Fruit fly (Drosophila melanogaster) whole organism: ENCODE data around the gene CG3734.

Experiments
- CG8478 ChIP-seq: fragments of >200 bp; optimal IDR thresholded peaks from 2 replicates; lab custom pipeline; 2018; ENCODE audit warnings: inconsistent platforms
- Dll ChIP-seq: fragments of >200 bp; optimal IDR thresholded peaks from 2 replicates; lab custom pipeline; 2017
- EcR ChIP-seq, 2 experiments: fragments of >200 bp; optimal IDR thresholded peaks; 2 replicates each; lab custom pipeline; 2017; ENCODE audit warnings: missing biosample characterization in 2 of 2, missing genetic modification characterization in 2 of 2, missing genetic modification reagents in 2 of 2
- pan ChIP-seq: fragments of >200 bp; optimal IDR thresholded peaks from 2 replicates; lab custom pipeline; 2017
- psq ChIP-seq: fragments of >200 bp; optimal IDR thresholded peaks from 2 replicates; lab custom pipeline; 2017
- usp ChIP-seq: fragments of >200 bp; optimal IDR thresholded peaks from 2 replicates; lab custom pipeline; 2017; ENCODE audit warnings: missing biosample characterization, missing genetic modification characterization, mixed read lengths

CG3734 gene

dm6 chr3R:19387608-19388007 lies at the start of gene CG3734:
TSS of gene CG3734 (plus strand) at chr3R:19387861.
- TF ChIP-seq psq (lab: Kevin White, UChicago), result no peak
- no peak for TF ChIP-seq Dll (lab: Kevin White, UChicago)
- no peak for TF ChIP-seq pan (lab: Kevin White, UChicago)
- no peak for TF ChIP-seq usp (GFP tag; lab: Kevin White, UChicago)
- no peak for TF ChIP-seq CG8478 (lab: Kevin White, UChicago)
- TF ChIP-seq EcR (GFP tag; optimal IDR thresholded peaks at IDR 0.05; lab: Kevin White, UChicago), result no peak

DNA sequence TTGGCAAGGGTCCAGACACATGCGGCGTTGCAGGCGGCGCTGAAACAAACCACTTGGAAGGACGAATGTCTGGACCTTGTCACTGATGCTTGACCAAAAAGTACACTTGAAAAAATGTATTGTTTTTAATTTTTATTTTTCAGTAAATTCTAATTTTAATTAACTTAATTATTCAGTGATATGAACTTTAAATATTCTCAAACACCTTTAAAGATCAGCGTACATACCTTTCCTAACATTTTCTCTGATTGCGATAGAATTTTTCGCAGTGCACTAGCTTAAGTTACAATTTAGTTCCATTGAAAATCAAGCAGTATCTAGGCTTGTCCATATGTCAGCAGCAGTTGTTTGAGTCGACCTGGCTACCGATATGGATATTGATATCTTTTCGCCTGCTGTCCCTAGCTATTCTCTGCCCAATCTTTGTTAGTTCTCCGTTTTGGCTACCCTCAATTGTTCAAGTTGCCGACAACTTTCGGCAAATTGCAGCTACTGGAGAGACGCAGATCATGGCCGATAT lies 48.4 kb upstream of the CG3734 start:
- TF ChIP-seq CG8478 (lab: Kevin White, UChicago), result no peak
- TF ChIP-seq Dll (lab: Kevin White, UChicago), result no peak
- TF ChIP-seq psq (lab: Kevin White, UChicago), result no peak
- no peak for TF ChIP-seq usp (GFP tag; lab: Kevin White, UChicago)
- TF ChIP-seq EcR (GFP tag; optimal IDR thresholded peaks at IDR 0.05; lab: Kevin White, UChicago), result no peak
- no peak for TF ChIP-seq pan (lab: Kevin White, UChicago)

DNA sequence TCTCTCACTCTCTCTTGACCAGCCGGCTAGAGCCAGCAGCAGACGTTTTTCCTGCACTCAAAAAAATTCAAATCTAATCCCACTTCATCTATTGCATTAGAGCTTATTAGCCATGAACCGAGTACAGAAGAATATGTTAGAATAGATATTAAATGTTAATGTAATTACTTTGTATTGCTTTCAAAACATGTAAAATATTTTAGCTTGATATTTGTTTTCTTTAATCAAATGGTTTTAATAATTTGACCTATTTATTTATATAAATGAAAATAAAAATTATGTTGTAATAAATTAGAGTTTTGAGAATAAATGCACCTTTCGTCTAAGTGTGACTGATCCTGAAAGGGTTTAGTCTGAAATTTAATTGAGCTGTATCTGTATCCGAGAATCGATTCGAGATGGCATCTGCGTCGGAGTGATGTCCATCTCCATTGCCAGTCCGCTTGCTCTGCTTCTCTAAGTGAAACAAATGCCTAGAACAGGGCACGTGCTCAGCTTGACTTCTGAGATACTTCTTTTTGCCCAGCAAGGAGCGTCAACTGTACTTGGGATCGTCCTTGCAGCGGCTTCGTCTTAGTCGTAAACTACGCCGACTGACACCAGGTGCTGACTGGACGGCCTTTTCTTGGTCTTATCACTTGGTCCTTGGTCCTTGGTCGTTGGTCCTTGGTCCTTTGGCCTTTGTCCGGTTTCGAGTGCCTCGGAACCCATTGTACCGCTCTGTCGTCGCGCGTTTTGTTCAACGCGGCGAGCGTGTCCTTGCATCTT lies 47.2 kb upstream of the CG3734 start:
- TF ChIP-seq CG8478 (lab: Kevin White, UChicago), result no peak
- TF ChIP-seq pan (lab: Kevin White, UChicago), result no peak
- no peak for TF ChIP-seq usp (GFP tag; lab: Kevin White, UChicago)
- no peak for TF ChIP-seq EcR (GFP tag; optimal IDR thresholded peaks at IDR 0.05; lab: Kevin White, UChicago)
- TF ChIP-seq psq (lab: Kevin White, UChicago), result no peak
- TF ChIP-seq Dll (lab: Kevin White, UChicago), result no peak

DNA sequence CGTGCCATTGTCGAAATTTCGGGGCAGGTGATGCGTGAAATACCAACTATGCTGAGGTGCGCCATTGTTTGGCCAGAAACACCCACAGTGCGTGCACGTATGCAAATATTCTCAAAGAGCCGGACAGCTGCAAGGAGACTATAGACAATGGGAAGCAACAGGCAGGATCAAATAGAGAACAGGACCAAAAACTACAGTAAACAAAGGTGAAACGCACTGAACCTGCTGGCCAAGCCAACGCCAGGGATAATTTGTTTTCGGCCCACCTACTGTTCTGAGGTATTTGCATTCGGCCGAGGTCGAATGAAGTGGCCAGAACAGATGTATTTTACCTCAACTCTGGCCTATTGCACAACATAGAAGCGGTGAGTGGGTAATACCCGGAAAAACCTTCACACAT lies 45.9 kb upstream of the CG3734 start:
- TF ChIP-seq CG8478 (lab: Kevin White, UChicago) (no peak), pan (lab: Kevin White, UChicago) (no peak), EcR (GFP tag; optimal IDR thresholded peaks at IDR 0.05; lab: Kevin White, UChicago) (no peak), psq (lab: Kevin White, UChicago) (no peak)

DNA sequence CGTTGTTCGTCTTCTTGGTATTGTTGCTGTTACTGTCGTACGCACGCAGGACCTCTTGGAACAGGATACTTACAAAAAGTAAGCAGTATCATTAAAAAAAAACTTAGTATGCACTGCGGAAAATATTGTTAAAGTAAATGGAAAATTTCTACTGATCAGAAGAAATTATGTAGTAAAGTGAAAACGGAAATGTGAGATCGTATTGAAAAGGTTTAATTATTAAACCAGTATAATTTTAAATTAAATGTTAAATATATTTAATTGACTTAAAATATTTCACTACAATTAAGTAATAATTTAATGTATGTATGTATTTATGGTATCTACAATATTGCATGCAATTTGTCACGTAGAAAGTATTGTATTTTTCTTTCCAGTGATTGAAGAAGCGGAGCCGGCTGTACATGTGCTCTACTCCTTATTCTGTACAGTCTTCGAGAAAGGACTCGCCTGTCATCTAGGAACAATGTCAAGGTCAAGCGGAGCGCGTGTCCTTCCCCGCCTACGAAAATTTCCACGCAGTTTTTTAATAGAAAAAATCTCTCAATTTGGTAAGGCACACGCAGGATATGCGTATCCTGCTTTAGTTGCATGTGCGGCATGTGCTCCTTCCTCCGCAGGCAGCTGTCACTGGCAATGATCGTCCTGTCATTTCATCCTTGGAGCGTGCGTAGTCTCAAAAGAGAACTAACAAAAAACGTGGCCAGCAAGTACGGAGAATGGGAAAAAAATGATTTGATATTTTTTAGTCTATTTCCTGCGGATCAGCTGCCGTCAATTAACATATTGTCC lies 43.9 kb upstream of the CG3734 start:
- no peak for TF ChIP-seq EcR (GFP tag; optimal IDR thresholded peaks at IDR 0.05; lab: Kevin White, UChicago)
- no peak for TF ChIP-seq Dll (lab: Kevin White, UChicago)
- no peak for TF ChIP-seq psq (lab: Kevin White, UChicago)
- TF ChIP-seq pan (lab: Kevin White, UChicago), result no peak
- no peak for TF ChIP-seq usp (GFP tag; lab: Kevin White, UChicago)
- TF ChIP-seq CG8478 (lab: Kevin White, UChicago), result no peak

DNA sequence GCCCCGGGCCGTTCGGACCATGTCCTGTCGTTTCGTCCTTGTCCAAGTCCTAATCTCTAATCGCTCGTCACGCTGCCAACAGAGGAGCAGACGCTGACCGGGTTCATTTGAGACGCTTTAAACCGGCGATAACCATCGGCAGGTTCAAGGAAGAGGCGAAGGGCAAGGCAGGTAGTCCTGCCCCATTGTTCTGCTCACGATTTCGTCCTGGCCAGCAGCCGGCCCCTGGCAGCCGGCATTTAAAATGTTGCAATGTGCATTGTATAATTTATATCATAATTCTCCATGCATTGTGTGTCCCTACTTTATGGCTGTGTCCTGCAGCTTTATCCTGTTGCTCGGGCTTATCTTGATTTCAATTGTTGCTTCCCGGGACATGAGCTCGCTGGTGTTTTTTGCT lies 42.4 kb upstream of the CG3734 start:
- TF ChIP-seq CG8478 (lab: Kevin White, UChicago) (no peak), Dll (lab: Kevin White, UChicago) (no peak), psq (lab: Kevin White, UChicago) (no peak), usp (GFP tag; lab: Kevin White, UChicago) (no peak), EcR (GFP tag; optimal IDR thresholded peaks at IDR 0.05; lab: Kevin White, UChicago) (no peak), pan (lab: Kevin White, UChicago) (no peak)

DNA sequence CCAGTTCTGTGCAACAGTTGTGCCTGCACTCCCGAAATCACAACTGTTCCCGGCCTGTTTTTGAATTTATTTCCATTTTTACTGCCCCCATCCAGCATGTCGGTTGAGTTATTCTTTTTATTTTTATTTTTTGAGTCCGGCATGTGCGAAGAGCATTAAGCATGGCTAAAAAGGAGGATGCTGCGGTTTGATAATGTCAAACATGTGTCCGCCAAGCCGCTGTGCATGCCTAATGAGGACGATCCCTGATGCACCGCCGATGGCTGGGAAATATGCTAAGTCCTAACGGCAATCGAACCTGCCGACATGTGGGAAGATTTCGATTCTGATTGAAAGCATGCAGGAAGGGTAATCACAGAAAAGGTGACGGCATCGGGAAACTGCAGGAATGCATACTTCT lies 41.1 kb upstream of the CG3734 start:
- no peak for TF ChIP-seq EcR (GFP tag; optimal IDR thresholded peaks at IDR 0.05; lab: Kevin White, UChicago)

DNA sequence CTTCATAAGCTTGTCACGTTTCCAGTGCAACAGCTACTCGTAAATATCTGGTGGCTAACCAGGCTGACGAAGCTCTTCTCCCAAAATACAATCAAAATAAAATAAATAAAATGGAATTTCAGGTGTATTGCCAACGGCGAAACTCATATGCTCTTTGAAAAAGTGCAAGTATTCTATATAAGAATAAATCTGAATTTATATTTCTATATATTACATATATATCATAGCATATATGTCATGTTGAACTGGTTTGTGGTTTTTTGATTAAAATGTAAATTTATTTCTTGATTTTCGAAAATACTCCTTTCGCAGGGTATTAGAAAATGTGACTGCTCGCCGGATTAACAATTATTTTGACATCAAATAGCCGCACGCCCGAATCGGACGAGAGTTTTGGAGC lies 40.0 kb upstream of the CG3734 start:
- no peak for TF ChIP-seq usp (GFP tag; lab: Kevin White, UChicago)
- TF ChIP-seq CG8478 (lab: Kevin White, UChicago), result no peak
- TF ChIP-seq Dll (lab: Kevin White, UChicago), result no peak
- TF ChIP-seq pan (lab: Kevin White, UChicago), result no peak
- no peak for TF ChIP-seq psq (lab: Kevin White, UChicago)

DNA sequence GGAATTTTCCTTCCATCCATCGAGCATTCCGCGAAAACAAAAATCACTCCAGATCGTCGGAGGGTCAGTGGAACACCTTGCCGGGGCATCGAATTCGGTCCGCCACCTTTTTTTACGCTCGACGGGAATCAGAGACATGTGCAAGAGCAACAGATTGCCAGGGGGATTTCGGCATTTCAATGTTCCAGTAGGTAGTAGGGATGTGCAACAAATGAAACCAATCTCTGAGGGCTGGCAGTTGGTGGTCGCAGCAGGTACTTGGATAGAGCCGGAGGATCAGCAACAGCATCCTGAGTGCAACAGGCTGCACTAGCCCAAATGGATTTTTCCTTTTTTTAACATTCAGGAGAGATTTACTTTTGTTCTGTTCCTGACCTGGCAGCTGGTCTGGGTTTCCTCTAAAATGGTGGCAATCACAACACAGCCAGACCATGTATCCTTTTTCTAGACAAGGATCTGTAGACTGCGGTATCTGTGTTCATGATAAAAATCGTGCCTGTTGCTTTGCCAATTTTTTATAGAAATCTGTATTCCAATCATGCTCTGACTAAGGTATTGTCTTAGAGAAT lies 37.2 kb upstream of the CG3734 start:
- TF ChIP-seq EcR (GFP tag; optimal IDR thresholded peaks at IDR 0.05; lab: Kevin White, UChicago) (no peak), psq (lab: Kevin White, UChicago) (no peak), CG8478 (lab: Kevin White, UChicago) (no peak), Dll (lab: Kevin White, UChicago) (no peak), usp (GFP tag; lab: Kevin White, UChicago) (no peak), pan (lab: Kevin White, UChicago) (no peak)

DNA sequence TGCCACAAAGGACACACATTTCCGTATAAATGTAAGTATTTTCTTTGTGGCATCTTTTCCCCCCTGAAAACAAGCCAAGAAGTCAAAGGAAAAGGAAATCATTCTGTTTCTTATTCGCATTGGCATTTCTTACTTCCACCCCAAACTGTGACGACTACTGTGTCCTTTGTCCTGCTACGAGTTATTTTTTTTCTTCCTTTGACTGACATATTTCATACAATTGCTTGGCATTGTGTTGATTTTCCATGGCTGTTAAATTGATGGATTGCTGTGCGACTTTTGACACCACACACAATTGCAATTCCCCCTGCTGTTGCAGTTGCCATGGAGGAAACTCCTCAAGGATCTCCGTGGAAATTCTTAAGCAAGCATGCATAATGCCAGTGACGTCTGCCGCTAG lies 35.5 kb upstream of the CG3734 start:
- no peak for TF ChIP-seq pan (lab: Kevin White, UChicago)
- TF ChIP-seq CG8478 (lab: Kevin White, UChicago), result no peak
- TF ChIP-seq psq (lab: Kevin White, UChicago), result no peak

DNA sequence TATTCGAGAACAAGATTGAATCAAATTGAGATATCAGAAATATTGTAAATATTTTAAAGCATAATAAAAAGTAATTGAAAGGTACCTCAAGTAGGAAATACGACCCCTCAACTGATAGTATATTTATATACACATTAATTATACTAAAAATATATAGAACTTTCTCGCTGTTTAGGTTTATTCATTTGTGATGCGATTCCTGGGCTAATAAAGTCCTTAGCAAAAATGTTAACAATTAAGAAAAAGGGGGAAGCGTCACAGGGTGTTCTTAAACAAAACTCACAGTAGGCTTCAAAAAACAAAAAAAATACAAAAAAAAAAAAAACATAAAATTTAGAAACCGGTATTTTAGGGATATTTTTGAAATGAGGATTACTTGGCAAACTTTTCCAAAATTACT lies 33.9 kb upstream of the CG3734 start, which contains the start of gene CG43203:
TSS of gene CG43203 (plus strand) at position 301 of the 400 bp plus-strand sequence.
- TF ChIP-seq Dll (lab: Kevin White, UChicago), result no peak
